Worm (Caenorhabditis elegans) whole organism, late embryonic: ENCODE measurements around the gene gtf-2F2.

Source experiments
- C08G9.2 ChIP-seq: sonication (generic microtip); optimal IDR thresholded peaks from 2 replicates; lab custom pipeline; 2016; ENCODE audit warnings: mild to moderate bottlenecking, missing genetic modification characterization, moderate library complexity, missing compliant biosample characterization
- F13H6.1 ChIP-seq: sonication (generic microtip); optimal IDR thresholded peaks from 2 replicates; lab custom pipeline; 2016; ENCODE audit warnings: missing genetic modification characterization, missing compliant biosample characterization
- K02D7.2 ChIP-seq: sonication (generic microtip); optimal IDR thresholded peaks from 2 replicates; lab custom pipeline; 2017; ENCODE audit warnings: mild to moderate bottlenecking, missing genetic modification characterization, missing compliant biosample characterization
- T23F11.4 ChIP-seq: fragments of 200-800 bp; sonication (Bioruptor generic); optimal IDR thresholded peaks from 2 replicates; lab custom pipeline; 2018; ENCODE audit warnings: mild to moderate bottlenecking, missing genetic modification characterization, missing compliant biosample characterization
- ceh-14 ChIP-seq: sonication (generic microtip); optimal IDR thresholded peaks from 2 replicates; lab custom pipeline; 2016; ENCODE audit warnings: missing genotype, missing genetic modification characterization, missing compliant biosample characterization
- ceh-19 ChIP-seq: fragments of 200-800 bp; sonication (Bioruptor generic); optimal IDR thresholded peaks from 2 replicates; lab custom pipeline; 2018; ENCODE audit warnings: mild to moderate bottlenecking, missing genetic modification characterization, missing compliant biosample characterization
- ceh-2 ChIP-seq: sonication (generic microtip); optimal IDR thresholded peaks from 2 replicates; lab custom pipeline; 2016; ENCODE audit warnings: missing genotype, missing genetic modification characterization, missing compliant biosample characterization
- ceh-31 ChIP-seq: sonication (generic microtip); optimal IDR thresholded peaks from 2 replicates; lab custom pipeline; 2016; ENCODE audit warnings: missing genetic modification characterization, missing compliant biosample characterization
- ceh-34 ChIP-seq: sonication (generic microtip); optimal IDR thresholded peaks from 2 replicates; lab custom pipeline; 2016; ENCODE audit warnings: mild to moderate bottlenecking, missing genetic modification characterization, missing compliant biosample characterization
- ceh-45 ChIP-seq: fragments of 200-800 bp; sonication (Bioruptor generic); IDR thresholded peaks from 2 replicates; pipeline ENCODE4 v1.3.6; 2022; ENCODE audit warnings: missing genetic modification reagents, missing genetic modification characterization, missing compliant biosample characterization
- ceh-6 ChIP-seq: fragments of 200-800 bp; sonication (Bioruptor generic); optimal IDR thresholded peaks from 2 replicates; lab custom pipeline; 2018; ENCODE audit warnings: mild to moderate bottlenecking, missing genetic modification characterization, missing compliant biosample characterization
- dmd-4 ChIP-seq: sonication (generic microtip); optimal IDR thresholded peaks from 2 replicates; lab custom pipeline; 2016; ENCODE audit warnings: borderline replicate concordance, missing genetic modification characterization, missing compliant biosample characterization
- dve-1 ChIP-seq: sonication (generic microtip); optimal IDR thresholded peaks from 2 replicates; lab custom pipeline; 2017; ENCODE audit warnings: antibody characterized with exemption, mild to moderate bottlenecking, missing genetic modification characterization, missing compliant biosample characterization
- elt-2 ChIP-seq: sonication (generic microtip); optimal IDR thresholded peaks from 2 replicates; lab custom pipeline; 2016; ENCODE audit warnings: missing genetic modification reagents, missing genetic modification characterization, missing compliant biosample characterization
- ets-4 ChIP-seq: sonication (generic microtip); optimal IDR thresholded peaks from 2 replicates; lab custom pipeline; 2016; ENCODE audit warnings: missing genetic modification characterization, missing compliant biosample characterization
- eyg-1 ChIP-seq: sonication (generic microtip); optimal IDR thresholded peaks from 2 replicates; lab custom pipeline; 2016; ENCODE audit warnings: missing genotype, missing genetic modification characterization, missing compliant biosample characterization
- fax-1 ChIP-seq: sonication (generic microtip); optimal IDR thresholded peaks from 2 replicates; lab custom pipeline; 2016; ENCODE audit warnings: missing genotype, missing genetic modification characterization, missing compliant biosample characterization
- fkh-6 ChIP-seq: sonication (generic microtip); optimal IDR thresholded peaks from 2 replicates; lab custom pipeline; 2016; ENCODE audit warnings: missing genetic modification characterization, missing compliant biosample characterization
- gmeb-2 ChIP-seq: sonication (generic microtip); optimal IDR thresholded peaks from 2 replicates; lab custom pipeline; 2016; ENCODE audit warnings: missing genetic modification characterization, inconsistent platforms, missing compliant biosample characterization
- hlh-6 ChIP-seq: sonication (generic microtip); optimal IDR thresholded peaks from 2 replicates; lab custom pipeline; 2016; ENCODE audit warnings: missing genotype, missing genetic modification characterization, missing compliant biosample characterization
- hlh-8 ChIP-seq: sonication (generic microtip); optimal IDR thresholded peaks from 2 replicates; lab custom pipeline; 2016; ENCODE audit warnings: missing genotype, missing genetic modification characterization, missing compliant biosample characterization
- lim-6 ChIP-seq: sonication (generic microtip); optimal IDR thresholded peaks from 2 replicates; lab custom pipeline; 2016; ENCODE audit warnings: missing genetic modification characterization, missing compliant biosample characterization
- lin-11 ChIP-seq: fragments of 200-800 bp; sonication (Bioruptor generic); optimal IDR thresholded peaks from 2 replicates; lab custom pipeline; 2018; ENCODE audit warnings: mild to moderate bottlenecking, missing genetic modification characterization, missing compliant biosample characterization
- madf-2 ChIP-seq: sonication (generic microtip); optimal IDR thresholded peaks from 2 replicates; lab custom pipeline; 2017; ENCODE audit warnings: missing genetic modification characterization, missing compliant biosample characterization
- mec-3 ChIP-seq: sonication (generic microtip); optimal IDR thresholded peaks from 2 replicates; lab custom pipeline; 2016; ENCODE audit warnings: borderline replicate concordance, missing genetic modification characterization, missing compliant biosample characterization
- nfya-1 ChIP-seq: sonication (generic microtip); optimal IDR thresholded peaks from 2 replicates; lab custom pipeline; 2017; ENCODE audit warnings: missing genetic modification characterization, mild to moderate bottlenecking, missing compliant biosample characterization, antibody characterized with exemption, moderate library complexity
- nhr-232 ChIP-seq: sonication (generic microtip); optimal IDR thresholded peaks from 2 replicates; lab custom pipeline; 2016; ENCODE audit warnings: missing genetic modification characterization, missing compliant biosample characterization
- odd-2 ChIP-seq: sonication (generic microtip); optimal IDR thresholded peaks from 2 replicates; lab custom pipeline; 2017; ENCODE audit warnings: antibody characterized with exemption, mild to moderate bottlenecking, missing genetic modification characterization, missing compliant biosample characterization
- pag-3 ChIP-seq: sonication (generic microtip); optimal IDR thresholded peaks from 2 replicates; lab custom pipeline; 2016; ENCODE audit warnings: missing compliant biosample characterization, missing genetic modification characterization, borderline replicate concordance
- pha-2 ChIP-seq: sonication (generic microtip); optimal IDR thresholded peaks from 2 replicates; lab custom pipeline; 2017; ENCODE audit warnings: mild to moderate bottlenecking, missing genetic modification characterization, missing compliant biosample characterization
- pqm-1 ChIP-seq: sonication (generic microtip); optimal IDR thresholded peaks from 2 replicates; lab custom pipeline; 2016; ENCODE audit warnings: missing genetic modification characterization, missing compliant biosample characterization
- pros-1 ChIP-seq: fragments of 150-350 bp; optimal IDR thresholded peaks from 2 replicates; lab custom pipeline; 2014; ENCODE audit warnings: missing biosample characterization, missing genetic modification reagents, missing genetic modification characterization
- ref-2 ChIP-seq: sonication (generic microtip); optimal IDR thresholded peaks from 2 replicates; lab custom pipeline; 2016; ENCODE audit warnings: missing genetic modification characterization, missing compliant biosample characterization
- rnt-1 ChIP-seq: sonication (generic microtip); optimal IDR thresholded peaks from 2 replicates; lab custom pipeline; 2016; ENCODE audit warnings: missing genetic modification characterization, missing compliant biosample characterization
- sdc-2 ChIP-seq: sonication (generic microtip); optimal IDR thresholded peaks from 2 replicates; lab custom pipeline; 2016; ENCODE audit warnings: missing genotype, missing genetic modification characterization, missing compliant biosample characterization
- sox-4 ChIP-seq: sonication (generic microtip); optimal IDR thresholded peaks from 2 replicates; lab custom pipeline; 2017; ENCODE audit warnings: mild to moderate bottlenecking, missing genetic modification characterization, inconsistent platforms, missing compliant biosample characterization
- tbx-2 ChIP-seq: sonication (generic microtip); optimal IDR thresholded peaks from 2 replicates; lab custom pipeline; 2016; ENCODE audit warnings: missing genetic modification characterization, missing compliant biosample characterization
- tbx-7 ChIP-seq: sonication (generic microtip); optimal IDR thresholded peaks from 2 replicates; lab custom pipeline; 2016; ENCODE audit warnings: missing genotype, missing genetic modification characterization, missing compliant biosample characterization
- unc-42 ChIP-seq: sonication (generic microtip); optimal IDR thresholded peaks from 2 replicates; lab custom pipeline; 2016; ENCODE audit warnings: missing genotype, missing genetic modification characterization, missing compliant biosample characterization
- unc-55 ChIP-seq: sonication (generic microtip); optimal IDR thresholded peaks from 2 replicates; lab custom pipeline; 2017; ENCODE audit warnings: missing biosample characterization, missing genetic modification reagents, missing genetic modification characterization
- unc-86 ChIP-seq: sonication (generic microtip); optimal IDR thresholded peaks from 2 replicates; lab custom pipeline; 2016; ENCODE audit warnings: missing genetic modification characterization, missing compliant biosample characterization
- zip-5 ChIP-seq: sonication (generic microtip); optimal IDR thresholded peaks from 2 replicates; lab custom pipeline; 2016; ENCODE audit warnings: missing genetic modification characterization, missing compliant biosample characterization
- ztf-16 ChIP-seq: sonication (generic microtip); optimal IDR thresholded peaks from 2 replicates; lab custom pipeline; 2017; ENCODE audit warnings: missing genetic modification characterization, missing compliant biosample characterization

gtf-2F2 gene

DNA sequence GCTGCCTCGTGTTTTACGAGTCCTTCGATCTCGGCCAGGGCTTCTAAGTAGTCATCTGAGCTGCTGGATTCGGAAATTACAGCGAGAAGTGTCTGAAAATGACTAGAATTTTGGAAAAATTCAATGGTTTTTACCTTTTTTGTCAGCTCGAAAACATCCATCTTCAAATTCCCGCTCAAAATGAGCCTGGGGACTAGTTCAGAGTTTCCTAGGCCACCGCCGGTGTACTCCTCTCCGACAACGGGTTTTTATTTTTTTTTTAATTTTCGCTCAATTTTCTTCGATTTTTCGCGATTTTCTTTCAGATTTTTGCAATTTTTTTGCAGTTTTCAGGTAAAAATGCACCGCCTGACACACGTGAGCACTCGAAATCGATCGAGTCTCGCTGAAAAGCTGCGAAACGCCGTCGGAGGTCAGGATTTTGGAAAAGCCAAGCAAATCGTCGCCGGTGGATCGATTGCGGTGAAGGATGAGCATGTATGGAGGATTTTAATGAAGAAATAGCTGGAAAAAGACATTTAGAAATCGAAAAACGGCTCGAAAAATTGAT is 12.7 kb upstream of the gtf-2F2 start, which contains the start of the genes mrps-35 and sws-1:
TSS of gene mrps-35 (plus strand) at position 327 of the 550 bp plus-strand sequence.
TSS of gene sws-1 (minus strand) at position 500 of the 550 bp plus-strand sequence.
- peak; percentile 56 for TF ChIP-seq elt-2 (tag; lab: Kevin White, UChicago)
- peak; percentile 38 for TF ChIP-seq ceh-34 (tag; lab: Kevin White, UChicago)
- peak; percentile 51 for TF ChIP-seq hlh-6 (tag; lab: Kevin White, UChicago)
- TF ChIP-seq nhr-232 (tag; lab: Kevin White, UChicago), result no peak
- TF ChIP-seq ceh-14 (tag; lab: Kevin White, UChicago), result peak; percentile 62
- no peak for TF ChIP-seq ceh-45 (GFP tag; lab: Robert Waterston, UW)
- TF ChIP-seq sox-4 (tag; lab: Kevin White, UChicago), result no peak
- TF ChIP-seq fkh-6 (tag; lab: Kevin White, UChicago), result peak; percentile 26
- TF ChIP-seq sdc-2 (tag; lab: Kevin White, UChicago), result peak; percentile 19
- TF ChIP-seq ztf-16, result peak; percentile 53
- peak; percentile 82 for TF ChIP-seq zip-5
- TF ChIP-seq pag-3 (tag; lab: Kevin White, UChicago), result peak; percentile 37
- no peak for TF ChIP-seq lin-11
- no peak for TF ChIP-seq gmeb-2 (tag; lab: Kevin White, UChicago)
- peak; percentile 90 for TF ChIP-seq ets-4 (tag; lab: Kevin White, UChicago)
- peak; percentile 13 for TF ChIP-seq dmd-4
- peak; percentile 65 for TF ChIP-seq pha-2 (tag; lab: Kevin White, UChicago)
- TF ChIP-seq C08G9.2 (tag; lab: Kevin White, UChicago), result peak; percentile 98
- no peak for TF ChIP-seq unc-55 (GFP tag; lab: Kevin White, UChicago)
- TF ChIP-seq ceh-19 (GFP tag; lab: Kevin White, UChicago), result no peak
- TF ChIP-seq tbx-2 (tag; lab: Kevin White, UChicago), result peak; percentile 78
- TF ChIP-seq ref-2 (tag; lab: Kevin White, UChicago), result peak; percentile 92
- TF ChIP-seq unc-42, result peak; percentile 33
- peak; percentile 73 for TF ChIP-seq lim-6 (tag; lab: Kevin White, UChicago)
- TF ChIP-seq F13H6.1 (tag; lab: Kevin White, UChicago), result peak; percentile 39
- TF ChIP-seq madf-2, result no peak
- no peak for TF ChIP-seq unc-86 (tag; lab: Kevin White, UChicago)
- peak; percentile 67 for TF ChIP-seq fax-1 (tag; lab: Kevin White, UChicago)
- TF ChIP-seq pros-1 (tag; lab: Kevin White, UChicago), result no peak
- TF ChIP-seq pqm-1 (tag; lab: Kevin White, UChicago), result peak; percentile 5
- TF ChIP-seq ceh-6 (GFP tag; lab: Kevin White, UChicago), result no peak
- TF ChIP-seq tbx-7, result peak; percentile 94
- TF ChIP-seq nfya-1 (tag; lab: Kevin White, UChicago), result peak; percentile 18
- peak; percentile 94 for TF ChIP-seq ceh-2
- TF ChIP-seq T23F11.4 (GFP tag; lab: Kevin White, UChicago), result no peak
- peak; percentile 87 for TF ChIP-seq rnt-1 (tag; lab: Kevin White, UChicago)
- no peak for TF ChIP-seq odd-2
- TF ChIP-seq dve-1, result no peak
- TF ChIP-seq ceh-31, result peak; percentile 97
- TF ChIP-seq hlh-8 (tag; lab: Kevin White, UChicago), result peak; percentile 66
- peak; percentile 83 for TF ChIP-seq mec-3 (tag; lab: Kevin White, UChicago)
- no peak for TF ChIP-seq K02D7.2 (tag; lab: Kevin White, UChicago)
- TF ChIP-seq eyg-1 (tag; lab: Kevin White, UChicago), result peak; percentile 2
